Fruit fly (Drosophila melanogaster) whole organism, pupa: ENCODE results near the gene CG43760.

Experiments
- CG10348 ChIP-seq: fragments of 200-800 bp; sonication (Bioruptor generic); IDR thresholded peaks from 2 replicates; pipeline ENCODE4 v1.3.6; 2022; ENCODE audit warnings: missing biosample characterization, missing genetic modification characterization
- CG12605 ChIP-seq: fragments of 200-800 bp; sonication (Bioruptor generic); IDR thresholded peaks from 2 replicates; pipeline ENCODE4 v1.3.6; 2022; ENCODE audit warnings: missing biosample characterization, missing genetic modification characterization
- CG13204 ChIP-seq: fragments of 200-800 bp; sonication (Bioruptor generic); optimal IDR thresholded peaks from 2 replicates; lab custom pipeline; 2018; ENCODE audit warnings: missing biosample characterization, mild to moderate bottlenecking, missing genetic modification characterization, moderate library complexity
- CG14655 ChIP-seq: fragments of 200-800 bp; sonication (Bioruptor generic); optimal IDR thresholded peaks from 3 replicates; lab custom pipeline; 2017; ENCODE audit warnings: mild to moderate bottlenecking, missing biosample characterization, missing genetic modification reagents, missing genetic modification characterization
- CG15710 ChIP-seq: fragments of 200-800 bp; sonication (Bioruptor generic); optimal IDR thresholded peaks from 2 replicates; lab custom pipeline; 2018; ENCODE audit warnings: missing biosample characterization, mild to moderate bottlenecking, missing genetic modification characterization, moderate library complexity
- CG17806 ChIP-seq: fragments of 200-800 bp; sonication (Bioruptor generic); optimal IDR thresholded peaks from 2 replicates; lab custom pipeline; 2018; ENCODE audit warnings: missing biosample characterization, mild to moderate bottlenecking, missing genetic modification characterization, moderate library complexity
- CG32121 ChIP-seq: fragments of 200-800 bp; sonication (Bioruptor generic); IDR thresholded peaks from 2 replicates; pipeline ENCODE4 v1.3.6; 2022; ENCODE audit warnings: missing biosample characterization, missing genetic modification characterization
- CG34367 ChIP-seq: fragments of 200-800 bp; sonication (Bioruptor generic); optimal IDR thresholded peaks from 2 replicates; lab custom pipeline; 2018; ENCODE audit warnings: missing biosample characterization, mild to moderate bottlenecking, missing genetic modification characterization
- CG4496 ChIP-seq: fragments of 200-800 bp; sonication (Bioruptor generic); IDR thresholded peaks from 3 replicates; pipeline ENCODE4 v1.3.6; 2022; ENCODE audit warnings: missing biosample characterization, missing genetic modification characterization
- CG8159 ChIP-seq: fragments of 200-800 bp; sonication (Bioruptor generic); optimal IDR thresholded peaks from 3 replicates; lab custom pipeline; 2018; ENCODE audit warnings: missing biosample characterization, mild to moderate bottlenecking, missing genetic modification characterization, moderate library complexity
- CG8301 ChIP-seq: fragments of 200-800 bp; sonication (Bioruptor generic); optimal IDR thresholded peaks from 2 replicates; lab custom pipeline; 2018; ENCODE audit warnings: missing biosample characterization, mild to moderate bottlenecking, missing genetic modification characterization
- CG9948 ChIP-seq: fragments of 200-800 bp; sonication (Bioruptor generic); optimal IDR thresholded peaks from 2 replicates; lab custom pipeline; 2018; ENCODE audit warnings: missing biosample characterization, mild to moderate bottlenecking, missing genetic modification characterization, moderate library complexity
- D1 ChIP-seq: fragments of 200-800 bp; sonication (Bioruptor generic); optimal IDR thresholded peaks from 2 replicates; lab custom pipeline; 2018; ENCODE audit warnings: missing biosample characterization, mild to moderate bottlenecking, missing genetic modification characterization, moderate library complexity
- EcR ChIP-seq: fragments of 200-800 bp; sonication (Bioruptor generic); optimal IDR thresholded peaks from 3 replicates; lab custom pipeline; 2019; ENCODE audit warnings: missing biosample characterization, missing genetic modification characterization, mild to moderate bottlenecking, moderate library complexity, missing genetic modification reagents
- Ets98B ChIP-seq: fragments of 200-800 bp; sonication (Bioruptor generic); IDR thresholded peaks from 2 replicates; pipeline ENCODE4 v1.3.6; 2022; ENCODE audit warnings: missing biosample characterization, missing genetic modification characterization
- Pif1A ChIP-seq: fragments of 200-800 bp; sonication (Bioruptor generic); optimal IDR thresholded peaks from 3 replicates; lab custom pipeline; 2016; ENCODE audit warnings: missing biosample characterization, missing genetic modification characterization
- Pif1B ChIP-seq: fragments of 200-800 bp; sonication (Bioruptor generic); optimal IDR thresholded peaks from 3 replicates; lab custom pipeline; 2016; ENCODE audit warnings: missing biosample characterization, missing genetic modification characterization
- Snoo ChIP-seq: fragments of 200-800 bp; sonication (Bioruptor generic); optimal IDR thresholded peaks from 3 replicates; lab custom pipeline; 2017; ENCODE audit warnings: missing biosample characterization, mild to moderate bottlenecking, missing genetic modification characterization, inconsistent platforms
- fd96Ca ChIP-seq: fragments of 200-800 bp; sonication (Bioruptor generic); IDR thresholded peaks from 3 replicates; pipeline ENCODE4 v1.3.6; 2022; ENCODE audit warnings: missing biosample characterization, missing genetic modification characterization
- gl ChIP-seq: fragments of 200-800 bp; sonication (Bioruptor generic); optimal IDR thresholded peaks from 2 replicates; lab custom pipeline; 2018; ENCODE audit warnings: missing biosample characterization, mild to moderate bottlenecking, missing genetic modification characterization
- rn ChIP-seq: fragments of 200-800 bp; sonication (Bioruptor generic); IDR thresholded peaks from 2 replicates; pipeline ENCODE4 v1.3.6; 2022; ENCODE audit warnings: missing biosample characterization, missing genetic modification characterization

Gene CG43760

DNA sequence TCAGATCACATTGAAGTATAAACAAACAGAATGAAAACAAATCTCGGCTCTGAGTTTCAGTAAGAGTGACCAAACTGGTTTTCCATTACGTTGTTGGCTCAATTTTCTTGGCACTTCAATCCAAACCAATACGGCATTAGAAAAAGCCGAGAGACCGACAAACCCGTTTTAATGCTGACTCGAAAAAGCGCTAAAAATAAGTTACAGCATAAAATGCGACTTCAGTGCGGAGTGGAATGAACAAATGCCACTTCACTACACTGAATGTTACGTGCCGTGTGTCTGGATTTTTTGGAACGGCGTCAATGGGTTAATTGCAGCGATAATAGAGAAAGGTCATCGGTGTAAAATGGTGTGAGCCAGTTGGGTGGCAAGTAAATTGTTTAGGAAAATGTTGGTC lies 16.0 kb downstream of the CG43760 start:
- no peak for TF ChIP-seq rn (GFP tag; lab: Robert Waterston, UW)
- no peak for TF ChIP-seq CG34367
- TF ChIP-seq CG10348 (GFP tag; lab: Robert Waterston, UW) = no peak
- TF ChIP-seq CG8301 (tag; lab: Kevin White, UChicago) = no peak
- TF ChIP-seq Pif1A = no peak
- TF ChIP-seq gl = no peak
- no peak for TF ChIP-seq CG8159 (tag; lab: Kevin White, UChicago)
- TF ChIP-seq CG14655 (GFP tag; lab: Kevin White, UChicago) = no peak
- TF ChIP-seq CG15710 = no peak
- no peak for TF ChIP-seq CG13204 (GFP tag; lab: Kevin White, UChicago)
- no peak for TF ChIP-seq CG32121 (GFP tag; lab: Robert Waterston, UW)
- TF ChIP-seq D1 (tag; lab: Kevin White, UChicago) = no peak
- TF ChIP-seq Snoo (tag; lab: Kevin White, UChicago) = no peak

DNA sequence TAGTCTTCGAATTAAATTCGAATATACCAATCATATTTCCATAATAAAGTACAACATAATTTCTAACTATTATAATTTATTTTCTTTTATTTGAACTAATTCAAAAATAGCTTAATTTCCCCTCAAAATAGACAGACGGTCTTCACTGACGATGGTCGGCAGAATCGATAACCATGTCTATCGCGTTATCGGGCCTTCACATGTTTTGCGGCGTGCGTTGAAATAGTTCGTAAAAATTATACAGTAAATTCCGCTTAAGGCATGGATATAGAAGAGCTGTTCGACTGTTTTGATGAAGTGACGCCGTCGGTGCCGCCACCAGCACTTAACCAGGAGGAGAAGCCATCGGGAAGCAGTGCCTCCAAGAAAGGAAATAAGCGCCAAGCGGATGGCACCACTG lies 24.6 kb downstream of the CG43760 start, which contains the start of gene Mtr4:
TSS of gene Mtr4 (plus strand) at position 168 of the 400 bp plus-strand sequence.
- no peak for TF ChIP-seq CG14655 (GFP tag; lab: Kevin White, UChicago)
- TF ChIP-seq CG15710 = no peak
- TF ChIP-seq CG34367 = no peak
- no peak for TF ChIP-seq Pif1B (GFP tag; lab: Kevin White, UChicago)
- TF ChIP-seq CG4496 (GFP tag; lab: Robert Waterston, UW) = no peak
- no peak for TF ChIP-seq Pif1A
- no peak for TF ChIP-seq CG17806 (tag; lab: Kevin White, UChicago)
- TF ChIP-seq CG9948 (tag; lab: Kevin White, UChicago) = no peak
- no peak for TF ChIP-seq fd96Ca (GFP tag; lab: Robert Waterston, UW)
- TF ChIP-seq CG13204 (GFP tag; lab: Kevin White, UChicago) = no peak
- TF ChIP-seq CG8159 (tag; lab: Kevin White, UChicago) = no peak
- no peak for TF ChIP-seq CG32121 (GFP tag; lab: Robert Waterston, UW)
- TF ChIP-seq CG10348 (GFP tag; lab: Robert Waterston, UW) = no peak
- TF ChIP-seq EcR (GFP tag; lab: Kevin White, UChicago) = no peak
- no peak for TF ChIP-seq rn (GFP tag; lab: Robert Waterston, UW)
- no peak for TF ChIP-seq CG8301 (tag; lab: Kevin White, UChicago)
- no peak for TF ChIP-seq CG12605 (GFP tag; lab: Robert Waterston, UW)
- no peak for TF ChIP-seq Ets98B (GFP tag; lab: Robert Waterston, UW)
- TF ChIP-seq D1 (tag; lab: Kevin White, UChicago) = no peak

DNA sequence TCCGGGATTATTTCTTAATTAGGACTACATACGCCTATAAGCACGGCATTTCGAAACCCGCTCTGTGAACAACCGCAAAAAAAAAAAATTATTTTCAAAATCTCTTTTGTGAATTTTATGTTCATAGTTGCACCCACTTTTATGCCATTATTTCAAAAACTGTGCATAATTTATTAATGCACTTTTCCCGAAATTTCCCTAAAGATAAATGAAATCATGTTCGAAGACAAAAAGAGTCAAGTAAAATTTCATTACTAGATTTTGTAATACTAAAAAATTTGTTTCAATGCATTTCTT lies 25.4 kb downstream of the CG43760 start:
- no peak for TF ChIP-seq CG13204 (GFP tag; lab: Kevin White, UChicago)
- peak; percentile 47 for TF ChIP-seq D1 (tag; lab: Kevin White, UChicago)

DNA sequence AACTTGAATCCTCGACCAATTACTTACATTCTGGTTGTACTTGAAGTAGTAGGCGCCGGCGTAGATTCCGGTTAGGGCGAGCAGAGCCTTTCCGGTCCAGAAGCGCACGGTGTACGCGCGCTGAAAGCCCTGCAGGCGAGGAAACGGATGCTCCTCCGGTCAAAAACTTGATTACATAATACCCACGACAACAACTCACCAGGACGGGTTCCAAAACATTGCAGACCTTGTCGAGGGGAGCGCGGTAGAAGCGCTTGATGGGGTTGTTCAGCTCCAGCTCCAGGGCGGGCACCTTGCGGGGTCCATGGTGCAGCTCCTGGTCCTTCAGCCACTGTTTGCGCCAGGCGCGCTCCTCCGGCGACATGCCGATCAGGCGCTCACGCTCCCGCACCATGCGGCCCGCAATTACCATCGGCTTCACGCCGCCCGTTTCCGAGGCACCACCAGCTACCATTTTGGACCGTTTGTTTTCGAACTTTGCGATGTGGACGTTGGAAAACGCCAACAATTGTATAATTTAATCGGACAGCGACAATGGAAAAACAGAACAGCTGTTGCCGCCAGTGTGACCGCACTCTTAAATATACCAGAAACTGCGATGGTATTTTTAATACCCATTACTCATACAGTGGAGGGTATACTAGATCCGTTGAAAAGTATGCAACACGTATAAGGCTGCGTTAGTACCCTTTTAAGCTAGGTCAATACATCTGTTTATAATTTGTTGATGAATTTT lies 26.0 kb downstream of the CG43760 start, which contains the start of gene ND-B17:
TSS of gene ND-B17 (minus strand) at position 556 of the 736 bp plus-strand sequence.
- no peak for TF ChIP-seq CG10348 (GFP tag; lab: Robert Waterston, UW)
- peak; percentile 9 for TF ChIP-seq Snoo (tag; lab: Kevin White, UChicago)

DNA sequence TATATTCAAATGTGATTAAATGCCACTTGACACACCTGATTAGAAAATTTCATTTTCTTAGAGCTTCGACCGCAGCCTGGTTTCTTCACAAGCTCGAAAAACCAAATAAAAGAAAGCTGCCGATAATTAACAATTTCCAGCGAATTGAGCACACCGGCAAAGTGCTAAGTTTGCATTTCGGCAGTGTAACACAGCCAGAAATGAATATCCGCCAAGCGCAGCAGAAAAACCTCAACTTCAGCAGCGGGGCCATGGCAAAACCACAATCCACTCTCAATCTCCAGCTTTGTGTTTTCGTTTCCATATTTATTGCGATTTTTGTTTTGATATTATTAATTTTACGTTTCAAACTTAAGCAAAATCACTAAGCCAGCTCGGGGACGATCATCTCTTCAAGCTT lies 27.3 kb downstream of the CG43760 start:
- TF ChIP-seq Ets98B (GFP tag; lab: Robert Waterston, UW) (no peak), D1 (tag; lab: Kevin White, UChicago) (no peak), Pif1A (no peak)

DNA sequence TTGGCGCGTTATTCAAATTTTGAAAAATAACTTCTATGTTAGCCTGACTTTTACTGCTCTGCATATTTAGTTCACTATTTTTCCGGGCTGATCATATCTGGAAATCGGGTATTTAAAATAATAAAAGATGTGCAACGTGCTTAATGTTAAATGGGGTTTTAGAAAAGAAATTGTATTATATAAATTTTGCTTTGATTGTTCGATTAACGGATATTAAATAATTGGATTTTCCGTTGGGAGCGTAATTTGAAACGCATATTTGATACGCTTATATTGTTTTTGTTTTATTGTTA lies 28.4 kb downstream of the CG43760 start:
- TF ChIP-seq CG13204 (GFP tag; lab: Kevin White, UChicago) = no peak
- TF ChIP-seq CG4496 (GFP tag; lab: Robert Waterston, UW) = no peak
- TF ChIP-seq CG8159 (tag; lab: Kevin White, UChicago) = no peak
- no peak for TF ChIP-seq CG9948 (tag; lab: Kevin White, UChicago)
- no peak for TF ChIP-seq fd96Ca (GFP tag; lab: Robert Waterston, UW)
- no peak for TF ChIP-seq gl
- TF ChIP-seq CG12605 (GFP tag; lab: Robert Waterston, UW) = no peak
- no peak for TF ChIP-seq CG32121 (GFP tag; lab: Robert Waterston, UW)
- no peak for TF ChIP-seq Pif1A
- no peak for TF ChIP-seq Pif1B (GFP tag; lab: Kevin White, UChicago)
- TF ChIP-seq CG10348 (GFP tag; lab: Robert Waterston, UW) = no peak
- no peak for TF ChIP-seq CG15710
- TF ChIP-seq CG17806 (tag; lab: Kevin White, UChicago) = no peak
- TF ChIP-seq CG8301 (tag; lab: Kevin White, UChicago) = no peak
- TF ChIP-seq EcR (GFP tag; lab: Kevin White, UChicago) = no peak
- TF ChIP-seq rn (GFP tag; lab: Robert Waterston, UW) = no peak
- TF ChIP-seq D1 (tag; lab: Kevin White, UChicago) = no peak
- no peak for TF ChIP-seq Snoo (tag; lab: Kevin White, UChicago)
- TF ChIP-seq CG34367 = no peak
